Fruit fly (Drosophila melanogaster) whole organism: ENCODE data around the gene alph.
A peak's percentile ranks its signal among the peaks of the same experiment; 100 is the strongest.

Experiments
- CG8478 ChIP-seq: fragments of >200 bp; optimal IDR thresholded peaks from 2 replicates; lab custom pipeline; 2018; ENCODE audit warnings: inconsistent platforms
- Dll ChIP-seq: fragments of >200 bp; optimal IDR thresholded peaks from 2 replicates; lab custom pipeline; 2017
- EcR ChIP-seq, 2 experiments: fragments of >200 bp; optimal IDR thresholded peaks; 2 replicates each; lab custom pipeline; 2017; ENCODE audit warnings: missing biosample characterization in 2 of 2, missing genetic modification characterization in 2 of 2, missing genetic modification reagents in 2 of 2
- pan ChIP-seq: fragments of >200 bp; optimal IDR thresholded peaks from 2 replicates; lab custom pipeline; 2017
- psq ChIP-seq: fragments of >200 bp; optimal IDR thresholded peaks from 2 replicates; lab custom pipeline; 2017
- usp ChIP-seq: fragments of >200 bp; optimal IDR thresholded peaks from 2 replicates; lab custom pipeline; 2017; ENCODE audit warnings: missing biosample characterization, missing genetic modification characterization, mixed read lengths

Gene alph

DNA sequence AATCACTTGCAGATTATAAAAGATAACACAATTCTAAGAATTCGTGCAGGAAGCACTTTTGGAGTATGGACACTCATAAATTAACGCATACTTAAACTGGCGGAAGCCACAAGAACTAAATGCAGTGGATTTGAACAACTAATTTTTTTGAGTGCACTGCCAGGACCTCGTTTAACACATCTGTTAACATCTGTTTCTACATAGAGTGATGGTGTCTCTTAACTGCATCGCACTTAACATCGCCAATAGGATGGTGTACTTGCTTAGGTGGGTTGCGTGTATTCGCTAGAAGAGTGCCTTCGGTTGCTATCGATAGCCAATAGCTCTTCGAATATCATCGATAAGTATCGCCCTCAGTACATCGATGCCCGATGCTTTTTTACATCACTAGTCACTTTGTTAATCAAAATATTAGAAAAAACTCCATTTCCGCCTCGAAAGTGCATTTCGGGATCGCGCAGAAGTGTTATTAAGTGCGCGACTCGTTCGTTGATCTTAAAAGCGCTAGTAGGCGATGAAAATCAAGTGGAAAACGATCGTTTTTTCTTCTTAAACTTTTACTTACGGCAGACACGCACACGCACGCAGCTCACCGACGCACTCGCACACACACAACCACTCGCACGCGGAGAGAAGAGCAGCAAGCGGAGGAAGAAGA is at the start of gene alph:
alph (plus strand) TSS at position 351 of the 658 bp plus-strand sequence.
- TF ChIP-seq Dll (lab: Kevin White, UChicago) = no peak
- TF ChIP-seq CG8478 (lab: Kevin White, UChicago) = no peak
- no peak for TF ChIP-seq psq (lab: Kevin White, UChicago)
- TF ChIP-seq usp (GFP tag; lab: Kevin White, UChicago) = no peak
- no peak for TF ChIP-seq pan
- TF ChIP-seq EcR (GFP tag; optimal IDR thresholded peaks at IDR 0.05; lab: Kevin White, UChicago) = no peak

dm6 chr3R:29545163-29545562 is 46.5 kb upstream of the alph start:
- TF ChIP-seq EcR (GFP tag; optimal IDR thresholded peaks at IDR 0.05; lab: Kevin White, UChicago) (no peak), psq (lab: Kevin White, UChicago) (no peak), Dll (lab: Kevin White, UChicago) (no peak), pan (no peak), CG8478 (lab: Kevin White, UChicago) (no peak), usp (GFP tag; lab: Kevin White, UChicago) (no peak)

DNA sequence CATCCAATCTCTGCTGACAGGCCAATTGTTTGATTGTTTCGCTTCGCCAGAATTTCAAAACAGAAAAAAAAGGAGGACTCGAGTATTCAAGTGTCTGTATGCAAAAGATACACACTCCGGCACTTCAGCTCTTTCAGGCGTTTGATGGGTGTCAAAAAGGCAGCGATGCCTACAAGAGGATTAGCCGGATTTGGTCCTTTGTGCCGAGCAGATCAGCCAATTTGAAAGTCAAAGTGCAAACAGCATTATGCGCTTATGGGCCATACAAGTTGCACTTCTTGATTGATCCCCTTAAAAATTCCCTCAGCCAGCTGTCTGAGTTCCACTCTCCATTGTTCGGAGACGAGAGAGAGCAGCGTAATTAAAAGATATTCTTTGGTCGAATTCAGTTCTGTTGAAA is 45.2 kb upstream of the alph start:
- no peak for TF ChIP-seq usp (GFP tag; lab: Kevin White, UChicago)

DNA sequence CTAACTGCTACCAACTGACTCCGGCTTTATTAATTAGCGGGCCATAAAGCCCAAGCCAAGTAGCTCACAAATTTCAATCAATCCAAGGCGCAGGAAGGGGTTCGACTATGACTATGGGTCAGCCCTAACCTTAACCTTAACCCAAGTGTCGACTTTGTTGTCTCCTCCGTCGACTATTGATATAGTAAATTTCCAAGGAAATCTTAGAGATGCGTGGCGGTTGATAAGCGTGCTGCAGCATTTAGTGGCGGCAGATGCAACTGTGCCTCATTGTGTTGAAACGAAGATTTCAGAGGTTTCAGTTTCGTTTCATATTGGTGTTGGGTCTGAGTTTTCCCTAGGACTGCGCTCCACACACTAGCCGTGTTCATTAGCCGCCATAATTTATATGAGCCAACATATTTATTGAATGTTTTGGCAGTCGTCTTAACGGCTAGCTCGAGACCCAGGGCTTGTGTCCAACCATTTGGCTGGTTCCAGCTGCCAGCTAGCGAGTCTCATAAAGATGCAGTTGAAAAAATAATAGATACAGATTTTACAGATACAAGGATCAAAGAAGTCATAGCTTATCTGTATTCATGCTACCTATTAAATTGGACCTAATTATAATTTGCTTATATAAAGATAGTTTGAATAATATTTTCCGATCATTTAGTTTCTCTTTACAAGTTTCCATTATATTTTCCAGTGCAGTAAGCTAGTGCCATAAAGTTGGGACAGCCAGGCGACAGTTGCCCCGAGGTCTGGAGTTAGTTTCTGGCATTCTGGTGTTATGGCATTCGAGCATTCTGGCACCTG is 44.2 kb upstream of the alph start:
- TF ChIP-seq CG8478 (lab: Kevin White, UChicago) (no peak), usp (GFP tag; lab: Kevin White, UChicago) (no peak), pan (no peak), Dll (lab: Kevin White, UChicago) (no peak), EcR (GFP tag; optimal IDR thresholded peaks at IDR 0.05; lab: Kevin White, UChicago) (no peak), psq (lab: Kevin White, UChicago) (no peak)

- TF ChIP-seq CG8478 (lab: Kevin White, UChicago) = no peak
- no peak for TF ChIP-seq pan
- no peak for TF ChIP-seq usp (GFP tag; lab: Kevin White, UChicago)
- TF ChIP-seq EcR (GFP tag; optimal IDR thresholded peaks at IDR 0.05; lab: Kevin White, UChicago) = no peak
- no peak for TF ChIP-seq psq (lab: Kevin White, UChicago)
- TF ChIP-seq Dll (lab: Kevin White, UChicago) = no peak
Measured at dm6 chr3R:29547983-29548382, 43.6 kb upstream of the alph start.

DNA sequence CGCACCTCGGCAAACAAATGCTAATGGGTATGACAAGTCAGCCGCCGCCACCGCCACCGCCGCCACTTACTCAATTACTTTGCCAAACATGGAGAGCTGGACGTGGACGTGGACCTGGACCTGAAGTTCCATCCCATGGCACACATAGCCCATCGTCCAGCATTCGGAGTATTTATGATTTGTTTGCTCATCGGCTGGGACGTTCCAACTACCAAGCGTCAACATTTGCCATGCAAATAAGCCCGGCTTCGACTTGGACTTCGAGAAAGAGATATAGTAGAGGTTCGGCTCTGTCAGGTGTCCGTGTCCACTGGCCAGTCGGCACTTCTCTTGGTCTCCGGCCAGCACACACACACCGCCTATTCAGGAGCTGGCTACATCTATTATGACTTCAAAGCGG is 42.9 kb upstream of the alph start:
- no peak for TF ChIP-seq CG8478 (lab: Kevin White, UChicago)

- TF ChIP-seq EcR (GFP tag; optimal IDR thresholded peaks at IDR 0.05; lab: Kevin White, UChicago) = no peak
- no peak for TF ChIP-seq psq (lab: Kevin White, UChicago)
- no peak for TF ChIP-seq pan
- TF ChIP-seq usp (GFP tag; lab: Kevin White, UChicago) = no peak
- no peak for TF ChIP-seq CG8478 (lab: Kevin White, UChicago)
- no peak for TF ChIP-seq Dll (lab: Kevin White, UChicago)
Measured at dm6 chr3R:29549157-29549556, 42.5 kb upstream of the alph start.

DNA sequence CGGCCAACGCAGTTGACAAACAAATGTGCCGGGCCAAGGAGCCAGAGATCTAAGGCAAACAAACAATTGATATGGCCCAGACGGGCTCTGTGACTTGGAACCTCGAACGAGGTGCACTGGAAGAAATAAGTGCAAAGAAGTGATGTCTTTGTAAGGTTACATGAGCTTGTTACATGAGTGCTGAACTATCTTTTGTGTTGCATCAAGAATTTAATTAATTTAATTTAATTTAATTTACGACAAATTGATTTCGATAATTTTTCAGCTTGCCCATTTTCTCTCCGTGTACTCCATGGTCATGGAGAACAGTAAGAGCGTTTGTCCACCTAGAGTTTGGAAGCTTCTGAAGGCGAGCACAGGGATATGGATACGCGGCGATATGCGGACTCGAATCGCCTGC is 41.7 kb upstream of the alph start:
- TF ChIP-seq CG8478 (lab: Kevin White, UChicago) = no peak
- TF ChIP-seq pan = no peak
- TF ChIP-seq EcR (GFP tag; optimal IDR thresholded peaks at IDR 0.05; lab: Kevin White, UChicago) = no peak
- no peak for TF ChIP-seq Dll (lab: Kevin White, UChicago)
- TF ChIP-seq psq (lab: Kevin White, UChicago) = no peak
- no peak for TF ChIP-seq usp (GFP tag; lab: Kevin White, UChicago)

dm6 chr3R:29550735-29551134 is 40.9 kb upstream of the alph start:
- TF ChIP-seq usp (GFP tag; lab: Kevin White, UChicago) = no peak
- TF ChIP-seq CG8478 (lab: Kevin White, UChicago) = no peak
- TF ChIP-seq Dll (lab: Kevin White, UChicago) = no peak
- TF ChIP-seq pan = no peak
- no peak for TF ChIP-seq psq (lab: Kevin White, UChicago)
- TF ChIP-seq EcR (GFP tag; optimal IDR thresholded peaks at IDR 0.05; lab: Kevin White, UChicago) = no peak

dm6 chr3R:29552830-29553583 is 38.6 kb upstream of the alph start:
- no peak for TF ChIP-seq psq (lab: Kevin White, UChicago)
- no peak for TF ChIP-seq pan
- TF ChIP-seq Dll (lab: Kevin White, UChicago) = no peak
- TF ChIP-seq EcR (GFP tag; optimal IDR thresholded peaks at IDR 0.05; lab: Kevin White, UChicago) = no peak
- TF ChIP-seq usp (GFP tag; lab: Kevin White, UChicago) = no peak
- no peak for TF ChIP-seq CG8478 (lab: Kevin White, UChicago)

dm6 chr3R:29556003-29556467 is 35.6 kb upstream of the alph start, which contains the start of gene Dr:
Dr (plus strand) TSS chr3R:29556386.
- TF ChIP-seq usp (GFP tag; lab: Kevin White, UChicago) (no peak), Dll (lab: Kevin White, UChicago) (peak; percentile 54), psq (lab: Kevin White, UChicago) (no peak), EcR (GFP tag; optimal IDR thresholded peaks at IDR 0.05; lab: Kevin White, UChicago) (no peak), CG8478 (lab: Kevin White, UChicago) (peak; percentile 98), pan (no peak)
